Worm (Caenorhabditis elegans): ENCODE measurements around the gene ser-1.

ser-1 gene

DNA sequence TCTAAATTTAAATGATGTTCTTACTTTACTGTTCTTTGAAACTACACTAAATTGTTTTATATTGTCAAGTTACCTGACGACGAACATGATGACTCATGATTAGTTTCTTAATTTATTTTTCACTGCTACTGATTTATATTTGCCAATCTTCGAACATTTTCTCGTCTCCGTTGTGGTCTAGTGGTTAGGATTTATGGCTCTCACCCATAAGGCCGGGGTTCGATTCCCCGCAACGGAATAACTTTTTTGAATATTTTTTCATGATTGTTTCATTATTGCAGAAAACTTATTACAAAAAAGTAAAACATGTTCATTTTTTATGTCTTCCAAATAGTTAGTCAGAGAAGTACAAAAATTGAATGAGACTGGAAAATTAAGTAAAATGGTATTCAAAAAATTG lies 20.8 kb upstream of the ser-1 start (continued):
- TF ChIP-seq aly-2 (tag; optimal IDR thresholded peaks at IDR 0.05) (no peak), mep-1 (tag; optimal IDR thresholded peaks at IDR 0.05) (peak; percentile 64), ama-1 (optimal IDR thresholded peaks at IDR 0.05) (no peak), lir-3 (tag; optimal IDR thresholded peaks at IDR 0.05) (no peak), lin-29 (GFP tag; IDR thresholded peaks at IDR 0.05) (no peak), ceh-20 (GFP tag; IDR thresholded peaks at IDR 0.05) (no peak), ctbp-1 (GFP tag; IDR thresholded peaks at IDR 0.05) (no peak), tra-1 (GFP tag; IDR thresholded peaks at IDR 0.05) (peak; percentile 40; the same call in 1 of the 2 replicates), dve-1 (tag; optimal IDR thresholded peaks at IDR 0.05; ENCODE audit: insufficient read depth) (peak; percentile 62), zip-2 (tag; optimal IDR thresholded peaks at IDR 0.05) (no peak), zfp-2 (tag; optimal IDR thresholded peaks at IDR 0.05) (no peak), F37D6.2 (tag; optimal IDR thresholded peaks at IDR 0.05) (no peak), zag-1 (tag; optimal IDR thresholded peaks at IDR 0.05) (no peak), dmd-9 (GFP tag; IDR thresholded peaks at IDR 0.05) (no peak), saeg-2 (GFP tag; IDR thresholded peaks at IDR 0.05) (no peak), nhr-25 (tag; optimal IDR thresholded peaks at IDR 0.05; ENCODE audit: borderline replicate concordance, insufficient read depth) (no peak), attf-4 (tag; optimal IDR thresholded peaks at IDR 0.05) (no peak), skn-1 (tag; optimal IDR thresholded peaks at IDR 0.05) (no peak), vab-7 (GFP tag; IDR thresholded peaks at IDR 0.05) (peak; percentile 66), arid-1 (GFP tag; conservative IDR thresholded peaks at IDR 0.05) (no peak), Y75B8A.6 (GFP tag; IDR thresholded peaks at IDR 0.05) (no peak), set-16 (GFP tag; IDR thresholded peaks at IDR 0.05) (no peak), dpl-1 (GFP tag; optimal IDR thresholded peaks at IDR 0.05) (no peak), unc-62 (GFP tag; optimal IDR thresholded peaks at IDR 0.05 in 1 of 2) (no peak), unc-62 (tag; optimal IDR thresholded peaks at IDR 0.05) (no peak), ztf-7 (tag; optimal IDR thresholded peaks at IDR 0.05) (peak; percentile 41), madf-9 (GFP tag; conservative IDR thresholded peaks at IDR 0.05) (0 out of 2 replicates have a peak, but pooled peaks have one; percentile 24), mes-2 (tag; optimal IDR thresholded peaks at IDR 0.05; ENCODE audit: poor library complexity, severe bottlenecking) (peak; percentile 57), snpc-4 (tag; optimal IDR thresholded peaks at IDR 0.05) (no peak), F10B5.3 (tag; optimal IDR thresholded peaks at IDR 0.05) (no peak), spr-1 (tag; optimal IDR thresholded peaks at IDR 0.05) (no peak), ceh-44 (GFP tag; IDR thresholded peaks at IDR 0.05) (no peak), nhr-237 (tag; optimal IDR thresholded peaks at IDR 0.05) (no peak), sdz-12 (GFP tag; optimal IDR thresholded peaks at IDR 0.05) (no peak), T20F7.1 (GFP tag; optimal IDR thresholded peaks at IDR 0.05) (peak; percentile 42), duxl-1 (tag; optimal IDR thresholded peaks at IDR 0.05; ENCODE audit: poor library complexity) (peak; percentile 52), nhr-11 (tag; optimal IDR thresholded peaks at IDR 0.05) (no peak), T26A8.4 (GFP tag; IDR thresholded peaks at IDR 0.05) (0 out of 2 replicates have a peak, but pooled peaks have one; percentile 28), aha-1 (tag) (no peak)

DNA sequence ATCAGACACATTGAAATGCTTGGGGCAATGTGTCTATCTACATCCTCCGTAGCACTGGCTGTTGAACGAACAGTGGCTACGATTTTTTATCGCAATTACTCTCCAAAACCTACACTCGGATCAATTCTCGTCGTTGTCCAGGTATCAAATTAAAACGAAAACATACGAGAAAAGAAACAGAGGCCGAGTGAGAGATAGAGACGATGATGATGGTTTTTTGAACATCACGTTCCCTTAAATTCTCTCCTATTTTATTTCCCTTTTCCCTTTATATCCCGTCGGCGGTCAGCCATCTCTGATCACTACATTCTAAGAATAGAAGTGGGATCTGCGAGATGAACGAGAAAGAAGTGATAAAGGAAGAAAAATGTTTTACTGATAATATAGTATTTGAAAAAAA lies 20.2 kb upstream of the ser-1 start:
- TF ChIP-seq gei-8 (GFP tag; optimal IDR thresholded peaks at IDR 0.05), result no peak
- TF ChIP-seq ceh-32 (tag; optimal IDR thresholded peaks at IDR 0.05; ENCODE audit: poor library complexity), result no peak
- TF ChIP-seq mxl-3 (GFP tag; optimal IDR thresholded peaks at IDR 0.05), result peak; percentile 13
- no peak for TF ChIP-seq F10B5.3 (tag; optimal IDR thresholded peaks at IDR 0.05)
- TF ChIP-seq nhr-111 (GFP tag; optimal IDR thresholded peaks at IDR 0.05), result no peak
- no peak for TF ChIP-seq nhr-11 (tag; optimal IDR thresholded peaks at IDR 0.05)
- no peak for TF ChIP-seq rbr-2 (tag; optimal IDR thresholded peaks at IDR 0.05)
- no peak for TF ChIP-seq Y5F2A.4 (GFP tag; optimal IDR thresholded peaks at IDR 0.05)
- TF ChIP-seq ceh-44 (GFP tag; IDR thresholded peaks at IDR 0.05), result no peak
- TF ChIP-seq tra-1 (GFP tag; IDR thresholded peaks at IDR 0.05), result no peak
- no peak for TF ChIP-seq lin-38 (GFP tag; IDR thresholded peaks at IDR 0.05)
- no peak for TF ChIP-seq fkh-10 (GFP tag; optimal IDR thresholded peaks at IDR 0.05)
- TF ChIP-seq Y105C5A.15 (GFP tag; IDR thresholded peaks at IDR 0.05), result no peak
- TF ChIP-seq nhr-77 (tag; optimal IDR thresholded peaks at IDR 0.05), result no peak
- no peak for TF ChIP-seq ces-1 (GFP tag; optimal IDR thresholded peaks at IDR 0.05)
- TF ChIP-seq nhr-102 (tag; optimal IDR thresholded peaks at IDR 0.05), result no peak
- TF ChIP-seq vab-7 (GFP tag; IDR thresholded peaks at IDR 0.05), result no peak
- TF ChIP-seq daf-19 (GFP tag; conservative IDR thresholded peaks at IDR 0.05), result no peak
- no peak for TF ChIP-seq snpc-1.2 (GFP tag; IDR thresholded peaks at IDR 0.05)
- TF ChIP-seq arid-1 (GFP tag; conservative IDR thresholded peaks at IDR 0.05), result no peak

All from whole organism, L4 larva.